Worm (Caenorhabditis elegans) whole organism, L3 larva: ENCODE results near the gene miro-1.

Source experiments
- egl-5 ChIP-seq: fragments of 150-350 bp; optimal IDR thresholded peaks from 2 replicates; lab custom pipeline; 2017; ENCODE audit warnings: missing biosample characterization, missing genetic modification reagents, missing genetic modification characterization, inconsistent platforms
- elt-3 ChIP-seq, 3 experiments: fragments of 150-350 bp in 1 of 3; sonication (generic microtip) in 2 of 3; optimal IDR thresholded peaks; 2 replicates in 2 of 3; 4 replicates in 1 of 3; lab custom pipeline; 2014 to 2017; ENCODE audit warnings: missing biosample characterization in 3 of 3, missing genetic modification characterization in 3 of 3
- jun-1 ChIP-seq: fragments of 150-350 bp; optimal IDR thresholded peaks from 2 replicates; lab custom pipeline; 2014; ENCODE audit warnings: missing biosample characterization, missing genetic modification reagents, missing genetic modification characterization
- lin-39 ChIP-seq: fragments of 150-350 bp; optimal IDR thresholded peaks from 2 replicates; lab custom pipeline; 2018; ENCODE audit warnings: missing biosample characterization, missing genetic modification reagents, missing genetic modification characterization
- nhr-25 ChIP-seq: sonication (generic microtip); optimal IDR thresholded peaks from 2 replicates; lab custom pipeline; 2017; ENCODE audit warnings: missing biosample characterization, missing genetic modification characterization
- nhr-76 ChIP-seq: fragments of 150-350 bp; sonication (generic microtip); optimal IDR thresholded peaks from 5 replicates; lab custom pipeline; 2014; ENCODE audit warnings: missing biosample characterization, missing genetic modification characterization
- unc-39 ChIP-seq: sonication (generic microtip); optimal IDR thresholded peaks from 4 replicates; lab custom pipeline; 2017; ENCODE audit warnings: missing biosample characterization, missing genetic modification characterization
- ztf-4 ChIP-seq: fragments of 150-350 bp; optimal IDR thresholded peaks from 2 replicates; lab custom pipeline; 2014; ENCODE audit warnings: missing biosample characterization, missing genetic modification characterization

DNA sequence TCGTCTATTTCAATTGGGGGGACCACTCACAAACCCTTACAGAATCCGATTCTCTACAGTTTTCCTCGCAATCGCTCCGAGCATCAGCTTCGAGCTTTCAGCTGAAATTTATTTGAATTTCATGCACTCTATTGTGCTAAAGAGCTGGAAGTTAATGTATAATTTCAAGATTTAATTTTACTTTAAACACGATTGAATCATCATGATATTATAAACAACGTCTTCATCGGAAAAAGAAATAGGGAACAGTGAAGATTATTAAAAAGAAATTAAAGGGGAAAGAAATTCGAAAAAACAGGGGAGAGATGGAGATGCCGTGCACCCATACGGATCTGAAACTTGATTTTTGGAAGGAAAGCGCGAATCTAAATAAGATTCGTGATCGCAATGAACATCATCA lies 28.6 kb upstream of the miro-1 start, which contains the start of gene hoe-1:
- no peak for TF ChIP-seq unc-39
- no peak for TF ChIP-seq ztf-4
- TF ChIP-seq nhr-76 (tag; lab: Kevin White, UChicago), result no peak
- no peak for TF ChIP-seq jun-1 (tag; lab: Kevin White, UChicago)
- no peak for TF ChIP-seq lin-39 (tag; lab: Kevin White, UChicago)
- no peak for TF ChIP-seq nhr-25 (tag; lab: Kevin White, UChicago)
- no peak for TF ChIP-seq egl-5
- no peak for TF ChIP-seq elt-3 (tag; optimal IDR thresholded peaks at IDR 0.05; lab: Kevin White, UChicago)
